Fruit fly (Drosophila melanogaster) whole organism, embryonic: ENCODE results near the gene CG13031.

Experiments used
- Antp ChIP-seq: fragments of 200-800 bp; sonication (Bioruptor generic); optimal IDR thresholded peaks from 3 replicates; lab custom pipeline; 2016; ENCODE audit warnings: missing biosample characterization, missing genetic modification characterization
- CG10267 ChIP-seq: fragments of 200-800 bp; sonication (Bioruptor generic); optimal IDR thresholded peaks from 2 replicates; lab custom pipeline; 2018; ENCODE audit warnings: missing biosample characterization, mild to moderate bottlenecking, missing genetic modification characterization, moderate library complexity
- CG10366 ChIP-seq: fragments of 200-800 bp; sonication (Bioruptor generic); IDR thresholded peaks from 2 replicates; pipeline ENCODE4 v1.3.6; 2022; ENCODE audit warnings: missing biosample characterization, missing genetic modification characterization
- CG10979 ChIP-seq: fragments of 200-800 bp; sonication (Bioruptor generic); optimal IDR thresholded peaks from 2 replicates; lab custom pipeline; 2018; ENCODE audit warnings: missing biosample characterization, mild to moderate bottlenecking, missing genetic modification characterization, moderate library complexity
- CG12769 ChIP-seq: fragments of 200-800 bp; sonication (Bioruptor generic); optimal IDR thresholded peaks from 2 replicates; lab custom pipeline; 2019; ENCODE audit warnings: missing biosample characterization, mild to moderate bottlenecking, missing genetic modification characterization, moderate library complexity
- CG14014 ChIP-seq: fragments of 200-800 bp; sonication (Bioruptor generic); IDR thresholded peaks from 2 replicates; pipeline ENCODE4 v1.3.6; 2022; ENCODE audit warnings: missing biosample characterization, missing genetic modification characterization
- CG14710 ChIP-seq: fragments of 200-800 bp; sonication (Bioruptor generic); optimal IDR thresholded peaks from 3 replicates; lab custom pipeline; 2019; ENCODE audit warnings: missing biosample characterization, mild to moderate bottlenecking, missing genetic modification characterization, moderate library complexity
- CG15011 ChIP-seq: fragments of 200-800 bp; sonication (Bioruptor generic); optimal IDR thresholded peaks from 3 replicates; lab custom pipeline; 2018; ENCODE audit warnings: missing biosample characterization, mild to moderate bottlenecking, missing genetic modification characterization
- CG15696 ChIP-seq: fragments of 200-800 bp; sonication (Bioruptor generic); optimal IDR thresholded peaks from 2 replicates; lab custom pipeline; 2019; ENCODE audit warnings: missing biosample characterization, mild to moderate bottlenecking, missing genetic modification characterization, moderate library complexity
- CG16815 ChIP-seq: fragments of 200-800 bp; sonication (Bioruptor generic); optimal IDR thresholded peaks from 3 replicates; lab custom pipeline; 2017; ENCODE audit warnings: missing biosample characterization, mild to moderate bottlenecking, missing genetic modification characterization
- CG17612 ChIP-seq: fragments of 200-800 bp; sonication (Bioruptor generic); IDR thresholded peaks from 2 replicates; pipeline ENCODE4 v1.3.6; 2022; ENCODE audit warnings: missing biosample characterization, missing genetic modification characterization
- CG17912 ChIP-seq: fragments of 200-800 bp; sonication (Bioruptor generic); optimal IDR thresholded peaks from 2 replicates; lab custom pipeline; 2018; ENCODE audit warnings: missing biosample characterization, mild to moderate bottlenecking, missing genetic modification characterization
- CG2712 ChIP-seq: fragments of 200-800 bp; optimal IDR thresholded peaks from 3 replicates; lab custom pipeline; 2019; ENCODE audit warnings: missing biosample characterization, mild to moderate bottlenecking, missing genetic modification characterization, moderate library complexity
- CG3995 ChIP-seq: fragments of 200-800 bp; sonication (Bioruptor generic); optimal IDR thresholded peaks from 3 replicates; lab custom pipeline; 2016; ENCODE audit warnings: missing biosample characterization, missing genetic modification characterization
- CG4820 ChIP-seq: fragments of 200-800 bp; sonication (Bioruptor generic); optimal IDR thresholded peaks from 3 replicates; lab custom pipeline; 2016; ENCODE audit warnings: missing biosample characterization, missing genetic modification characterization
- CG6683 ChIP-seq: fragments of 200-800 bp; sonication (Bioruptor generic); optimal IDR thresholded peaks from 2 replicates; lab custom pipeline; 2017; ENCODE audit warnings: missing biosample characterization, mild to moderate bottlenecking, missing genetic modification characterization, missing genetic modification reagents
- CG6854 ChIP-seq: fragments of 200-800 bp; sonication (Bioruptor generic); optimal IDR thresholded peaks from 3 replicates; lab custom pipeline; 2017; ENCODE audit warnings: missing biosample characterization, mild to moderate bottlenecking, missing genetic modification characterization
- CG7357 ChIP-seq: fragments of 200-800 bp; sonication (Bioruptor generic); IDR thresholded peaks from 3 replicates; pipeline ENCODE4 v1.3.6; 2022; ENCODE audit warnings: missing biosample characterization, missing genetic modification characterization
- CG7556 ChIP-seq: fragments of 200-800 bp; sonication (Bioruptor generic); optimal IDR thresholded peaks from 2 replicates; lab custom pipeline; 2017; ENCODE audit warnings: missing biosample characterization, mild to moderate bottlenecking, missing genetic modification characterization
- CG7745 ChIP-seq: fragments of 200-800 bp; sonication (Bioruptor generic); optimal IDR thresholded peaks from 2 replicates; lab custom pipeline; 2018; ENCODE audit warnings: missing biosample characterization, mild to moderate bottlenecking, missing genetic modification characterization, moderate library complexity
- CG9932 ChIP-seq: fragments of 200-800 bp; sonication (Bioruptor generic); IDR thresholded peaks from 2 replicates; pipeline ENCODE4 v1.3.6; 2022; ENCODE audit warnings: missing biosample characterization, missing genetic modification characterization
- CoRest ChIP-seq: fragments of 200-800 bp; sonication (Bioruptor generic); optimal IDR thresholded peaks from 3 replicates; lab custom pipeline; 2018; ENCODE audit warnings: missing biosample characterization, mild to moderate bottlenecking, missing genetic modification characterization, moderate library complexity
- E2f1 ChIP-seq: fragments of 200-800 bp; sonication (Bioruptor generic); IDR thresholded peaks from 2 replicates; pipeline ENCODE4 v1.3.6; 2022; ENCODE audit warnings: missing biosample characterization, missing genetic modification characterization
- Elba2 ChIP-seq: fragments of 200-800 bp; sonication (Bioruptor generic); optimal IDR thresholded peaks from 3 replicates; lab custom pipeline; 2016; ENCODE audit warnings: missing biosample characterization, missing genetic modification characterization
- Hey ChIP-seq: fragments of 200-800 bp; sonication (Bioruptor generic); optimal IDR thresholded peaks from 3 replicates; lab custom pipeline; 2018; ENCODE audit warnings: missing biosample characterization, mild to moderate bottlenecking, missing genetic modification characterization
- Hsf ChIP-seq: fragments of 200-800 bp; sonication (Bioruptor generic); optimal IDR thresholded peaks from 3 replicates; lab custom pipeline; 2016; ENCODE audit warnings: missing biosample characterization, missing genetic modification characterization
- MBD-R2 ChIP-seq: fragments of 200-800 bp; sonication (Bioruptor generic); IDR thresholded peaks from 2 replicates; pipeline ENCODE4 v1.3.6; 2022; ENCODE audit warnings: missing biosample characterization, missing genetic modification characterization
- Nf-YC ChIP-seq: fragments of 200-800 bp; optimal IDR thresholded peaks from 3 replicates; lab custom pipeline; 2019; ENCODE audit warnings: missing biosample characterization, mild to moderate bottlenecking, missing genetic modification characterization, moderate library complexity
- NfI ChIP-seq: fragments of 200-800 bp; sonication (Bioruptor generic); optimal IDR thresholded peaks from 3 replicates; lab custom pipeline; 2018; ENCODE audit warnings: missing biosample characterization, mild to moderate bottlenecking, missing genetic modification characterization, moderate library complexity
- Pdp1 ChIP-seq, 2 experiments: fragments of 200-800 bp; sonication (Bioruptor generic); optimal IDR thresholded peaks; 3 replicates each; lab custom pipeline; 2016; ENCODE audit warnings: missing biosample characterization in 2 of 2, missing genetic modification characterization in 2 of 2, mild to moderate bottlenecking in 1 of 2, moderate library complexity in 1 of 2
- Side ChIP-seq: fragments of 200-800 bp; sonication (Bioruptor generic); optimal IDR thresholded peaks from 2 replicates; lab custom pipeline; 2016; ENCODE audit warnings: missing biosample characterization, missing genetic modification characterization
- Usf ChIP-seq: fragments of 200-800 bp; sonication (Bioruptor generic); optimal IDR thresholded peaks from 2 replicates; lab custom pipeline; 2017; ENCODE audit warnings: missing genotype, missing biosample characterization, missing genetic modification characterization
- bigmax ChIP-seq: fragments of 200-800 bp; sonication (Bioruptor generic); optimal IDR thresholded peaks from 2 replicates; lab custom pipeline; 2018; ENCODE audit warnings: missing biosample characterization, mild to moderate bottlenecking, missing genetic modification characterization
- caup ChIP-seq: fragments of 200-800 bp; sonication (Bioruptor generic); optimal IDR thresholded peaks from 3 replicates; lab custom pipeline; 2017; ENCODE audit warnings: missing biosample characterization, mild to moderate bottlenecking, missing genetic modification characterization, moderate library complexity; ENCODE audit not compliant: severe bottlenecking
- chn ChIP-seq: fragments of 200-800 bp; sonication (Bioruptor generic); optimal IDR thresholded peaks from 2 replicates; lab custom pipeline; 2016; ENCODE audit warnings: missing biosample characterization, missing genetic modification characterization
- da ChIP-seq: fragments of 200-800 bp; sonication (Bioruptor generic); optimal IDR thresholded peaks from 2 replicates; lab custom pipeline; 2016; ENCODE audit warnings: missing biosample characterization, missing genetic modification characterization
- disco-r ChIP-seq: fragments of 200-800 bp; sonication (Bioruptor generic); optimal IDR thresholded peaks from 2 replicates; lab custom pipeline; 2016; ENCODE audit warnings: missing biosample characterization, missing genetic modification characterization
- exex ChIP-seq: fragments of 200-800 bp; sonication (Bioruptor generic); optimal IDR thresholded peaks from 4 replicates; lab custom pipeline; 2018; ENCODE audit warnings: missing biosample characterization, mild to moderate bottlenecking, missing genetic modification characterization, moderate library complexity
- grn ChIP-seq: fragments of 200-800 bp; sonication (Bioruptor generic); optimal IDR thresholded peaks from 3 replicates; lab custom pipeline; 2017; ENCODE audit warnings: missing biosample characterization, missing genetic modification characterization
- h ChIP-seq: fragments of >200 bp; optimal IDR thresholded peaks from 2 replicates; lab custom pipeline; 2017
- ken ChIP-seq: fragments of 200-800 bp; sonication (Bioruptor generic); IDR thresholded peaks from 3 replicates; pipeline ENCODE4 v1.3.6; 2022; ENCODE audit warnings: missing biosample characterization, missing genetic modification characterization
- mam ChIP-seq: fragments of 200-800 bp; sonication (Bioruptor generic); optimal IDR thresholded peaks from 3 replicates; lab custom pipeline; 2016; ENCODE audit warnings: missing biosample characterization, missing genetic modification characterization
- otp ChIP-seq: fragments of 200-800 bp; sonication (Bioruptor generic); IDR thresholded peaks from 3 replicates; pipeline ENCODE4, ENCODE4 v1.3.6; 2022; ENCODE audit warnings: missing biosample characterization, missing genetic modification characterization
- peb ChIP-seq: fragments of 200-800 bp; sonication (Bioruptor generic); IDR thresholded peaks from 2 replicates; pipeline ENCODE4 v1.3.6; 2022; ENCODE audit warnings: missing biosample characterization, missing genetic modification characterization
- pho ChIP-seq: fragments of 200-800 bp; sonication (Bioruptor generic); optimal IDR thresholded peaks from 2 replicates; lab custom pipeline; 2016; ENCODE audit warnings: missing biosample characterization, missing genetic modification characterization
- pnt ChIP-seq: fragments of 200-800 bp; sonication (Bioruptor generic); optimal IDR thresholded peaks from 3 replicates; lab custom pipeline; 2016; ENCODE audit warnings: missing biosample characterization, missing genetic modification characterization
- prd ChIP-seq, 3 experiments: fragments of >200 bp in 2 of 3; fragments of 200-800 bp in 1 of 3; sonication (Bioruptor generic) in 1 of 3; optimal IDR thresholded peaks in 2 of 3; IDR thresholded peaks in 1 of 3; 2 replicates in 2 of 3; 3 replicates in 1 of 3; pipeline versions ENCODE4 v1.3.6 to Lab custom; 2017 to 2022; ENCODE audit warnings: missing biosample characterization in 1 of 3, missing genetic modification characterization in 1 of 3
- rib ChIP-seq: fragments of 200-800 bp; sonication (Bioruptor generic); IDR thresholded peaks from 2 replicates; pipeline ENCODE4 v1.3.6; 2022; ENCODE audit warnings: missing biosample characterization, missing genetic modification characterization
- shn ChIP-seq: fragments of 200-800 bp; sonication (Bioruptor generic); optimal IDR thresholded peaks from 3 replicates; lab custom pipeline; 2016; ENCODE audit warnings: missing biosample characterization, missing genetic modification characterization
- tna ChIP-seq: fragments of 200-800 bp; sonication (Bioruptor generic); IDR thresholded peaks from 2 replicates; pipeline ENCODE4 v1.3.6; 2022; ENCODE audit warnings: missing biosample characterization, missing genetic modification characterization; ENCODE audit not compliant: partially characterized antibody
- unpg ChIP-seq: fragments of 200-800 bp; sonication (Bioruptor generic); optimal IDR thresholded peaks from 3 replicates; lab custom pipeline; 2018; ENCODE audit warnings: missing biosample characterization, mild to moderate bottlenecking, missing genetic modification characterization, moderate library complexity
- z ChIP-seq: fragments of 200-800 bp; sonication (Bioruptor generic); IDR thresholded peaks from 3 replicates; pipeline ENCODE4 v1.3.6; 2022; ENCODE audit warnings: missing biosample characterization, missing genetic modification characterization

The CG13031 gene

DNA sequence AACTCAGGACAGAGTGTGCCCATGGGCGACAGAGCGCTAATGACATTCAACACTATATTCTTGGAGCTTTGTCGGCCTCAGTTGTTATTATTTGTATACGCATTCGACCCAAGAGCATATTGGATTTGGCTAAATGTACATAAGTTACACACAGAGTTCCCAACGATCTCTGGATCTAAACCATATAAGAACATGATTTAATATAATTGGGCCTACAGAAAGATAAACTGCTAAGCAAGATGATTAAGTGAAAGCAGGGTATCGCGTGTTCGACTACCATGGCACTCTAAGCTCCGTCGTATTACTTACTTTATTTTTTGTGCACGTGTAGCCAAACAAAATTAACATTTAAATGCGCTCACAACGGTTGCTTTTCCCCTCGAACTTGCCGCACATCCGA lies 35.6 kb downstream of the CG13031 start (continued):
- TF ChIP-seq CG12769 (tag; lab: Kevin White, UChicago) (peak; percentile 44), Usf (GFP tag; lab: Kevin White, UChicago) (no peak), CG17912 (GFP tag; lab: Kevin White, UChicago) (no peak), CG3995 (GFP tag; lab: Kevin White, UChicago) (no peak), otp (GFP tag; lab: Robert Waterston, UW) (no peak), NfI (GFP tag; lab: Kevin White, UChicago) (peak; percentile 28), CG2712 (peak; percentile 51), mam (GFP tag; lab: Kevin White, UChicago) (no peak), CG6683 (GFP tag; lab: Kevin White, UChicago) (no peak), CG15011 (GFP tag; lab: Kevin White, UChicago) (no peak), CG15696 (tag; lab: Kevin White, UChicago) (no peak), E2f1 (GFP tag; lab: Robert Waterston, UW) (no peak), CG7745 (no peak), da (no peak), pnt (GFP tag; lab: Kevin White, UChicago) (peak; percentile 27), Side (GFP tag; lab: Kevin White, UChicago) (no peak), grn (GFP tag; lab: Kevin White, UChicago) (no peak), CG7357 (GFP tag; lab: Robert Waterston, UW) (no peak), chn (GFP tag; lab: Kevin White, UChicago) (peak; percentile 45), disco-r (GFP tag; lab: Kevin White, UChicago) (no peak), z (no peak), h (lab: Kevin White, UChicago) (no peak), Hey (peak; percentile 8), pho (GFP tag; lab: Kevin White, UChicago) (no peak), CG4820 (GFP tag; lab: Kevin White, UChicago) (peak; percentile 21), CG16815 (GFP tag; lab: Kevin White, UChicago) (no peak), tna (GFP tag; lab: Robert Waterston, UW) (no peak), unpg (peak; percentile 46), CoRest (tag; lab: Kevin White, UChicago) (peak; percentile 33), Pdp1 (GFP tag; optimal IDR thresholded peaks at IDR 0.05; lab: Kevin White, UChicago) (peak in 1 of 2 experiments; percentile 40), Elba2 (GFP tag; lab: Kevin White, UChicago) (no peak), caup (GFP tag; lab: Kevin White, UChicago) (no peak), rib (GFP tag; lab: Robert Waterston, UW) (no peak), CG7556 (no peak), Antp (GFP tag; lab: Kevin White, UChicago) (peak; percentile 25), CG6854 (GFP tag; lab: Kevin White, UChicago) (no peak), peb (GFP tag; lab: Robert Waterston, UW) (no peak), CG10366 (GFP tag; lab: Robert Waterston, UW) (peak; percentile 16; the same call in 1 of the 2 replicates), ken (GFP tag; lab: Robert Waterston, UW) (no peak; the same call in 1 of the 3 replicates), Nf-YC (tag; lab: Kevin White, UChicago) (no peak), bigmax (GFP tag; lab: Kevin White, UChicago) (no peak), prd (optimal IDR thresholded peaks at IDR 0.05; lab: Kevin White, UChicago) (no peak), prd (GFP tag; IDR thresholded peaks at IDR 0.05; lab: Robert Waterston, UW) (no peak), CG10979 (peak; percentile 59), MBD-R2 (no peak), CG9932 (GFP tag; lab: Robert Waterston, UW) (no peak), CG14014 (GFP tag; lab: Robert Waterston, UW) (no peak), exex (tag; lab: Kevin White, UChicago) (no peak), CG17612 (GFP tag; lab: Robert Waterston, UW) (no peak), shn (GFP tag; lab: Kevin White, UChicago) (no peak), Hsf (GFP tag; lab: Kevin White, UChicago) (peak; percentile 52), CG10267 (tag; lab: Kevin White, UChicago) (peak; percentile 14), CG14710 (tag; lab: Kevin White, UChicago) (peak; percentile 9)
